Fruit fly (Drosophila melanogaster): Measurements from ENCODE around the gene CG9215.

The CG9215 gene

DNA sequence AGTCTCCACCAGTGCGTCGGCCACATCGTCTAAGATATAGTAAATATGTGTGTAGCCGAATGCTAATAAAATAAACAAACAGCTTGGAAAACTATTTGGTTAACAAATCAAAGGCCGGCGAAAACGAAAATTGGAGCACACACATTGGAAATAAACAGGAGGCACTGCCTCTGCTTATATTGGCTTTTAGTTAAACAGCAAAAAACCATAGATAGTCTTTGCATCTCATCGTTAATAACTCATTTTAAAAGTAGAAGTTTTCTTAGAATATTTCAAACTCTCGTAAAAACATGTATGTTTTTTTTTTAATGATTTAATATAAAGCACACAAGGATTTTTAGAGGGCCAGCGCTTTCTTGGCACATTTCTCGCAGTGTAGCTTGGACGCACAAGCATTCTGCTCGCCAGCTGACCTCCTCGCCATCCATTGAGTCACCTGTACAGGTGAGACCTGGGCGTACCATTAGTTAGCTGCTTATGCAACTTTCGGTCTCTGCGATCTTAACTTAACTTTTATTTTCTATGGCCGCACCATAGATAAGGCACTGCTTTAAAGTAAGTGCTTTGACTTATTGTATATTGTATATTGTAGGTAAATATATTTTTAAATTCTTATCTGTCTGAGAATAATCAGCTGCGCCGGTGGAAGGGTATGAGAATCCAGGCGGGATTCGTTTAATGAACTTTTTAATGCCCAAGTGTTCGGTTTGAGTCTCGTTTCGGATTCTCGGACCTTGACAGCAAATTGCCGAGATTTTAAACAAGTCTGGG is 9.2 kb upstream of the CG9215 start (continued):
- no peak for TF ChIP-seq Vsx1 (GFP tag; optimal IDR thresholded peaks at IDR 0.05)
- TF ChIP-seq CG9876 (GFP tag; optimal IDR thresholded peaks at IDR 0.05), result no peak
- no peak for TF ChIP-seq CG17612 (GFP tag; IDR thresholded peaks at IDR 0.05)
- TF ChIP-seq h (optimal IDR thresholded peaks at IDR 0.05), result no peak
- peak; percentile 7 for TF ChIP-seq CG3407 (GFP tag; optimal IDR thresholded peaks at IDR 0.05)
- peak; percentile 52 for TF ChIP-seq bcd (GFP tag; optimal IDR thresholded peaks at IDR 0.05)
- TF ChIP-seq E2f1 (GFP tag; IDR thresholded peaks at IDR 0.05), result no peak
- no peak for TF ChIP-seq p53 (GFP tag; optimal IDR thresholded peaks at IDR 0.05)
- no peak for TF ChIP-seq sens-2 (GFP tag; IDR thresholded peaks at IDR 0.05)
- TF ChIP-seq CG42726 (GFP tag; IDR thresholded peaks at IDR 0.05; ENCODE audit: partially characterized antibody), result no peak
- TF ChIP-seq CG17385 (GFP tag; optimal IDR thresholded peaks at IDR 0.05), result peak; percentile 45
- no peak for TF ChIP-seq fu2 (GFP tag; optimal IDR thresholded peaks at IDR 0.05)
- no peak for TF ChIP-seq bowl (GFP tag; IDR thresholded peaks at IDR 0.05)
- TF ChIP-seq emc (GFP tag; optimal IDR thresholded peaks at IDR 0.05), result no peak
- TF ChIP-seq sqz (GFP tag; optimal IDR thresholded peaks at IDR 0.05), result no peak
- peak; percentile 4 for TF ChIP-seq Dip3 (GFP tag; optimal IDR thresholded peaks at IDR 0.05)
- TF ChIP-seq hth (optimal IDR thresholded peaks at IDR 0.05), result no peak
- no peak for TF ChIP-seq CG17829 (tag; optimal IDR thresholded peaks at IDR 0.05)
- 0 out of 2 replicates have a peak, but pooled peaks have one; percentile 21 for TF ChIP-seq ssp (GFP tag; IDR thresholded peaks at IDR 0.05)
- peak; percentile 15 for TF ChIP-seq CG7786 (GFP tag; optimal IDR thresholded peaks at IDR 0.05)
- no peak for TF ChIP-seq CG12744 (GFP tag; optimal IDR thresholded peaks at IDR 0.05)
- TF ChIP-seq gsb-n (tag; optimal IDR thresholded peaks at IDR 0.05), result peak; percentile 9
- no peak for TF ChIP-seq ap (GFP tag; IDR thresholded peaks at IDR 0.05)
- peak; percentile 30 for TF ChIP-seq zf30C (GFP tag; optimal IDR thresholded peaks at IDR 0.05)
- TF ChIP-seq Myb (GFP tag; optimal IDR thresholded peaks at IDR 0.05), result peak; percentile 4
- TF ChIP-seq CG10654 (GFP tag; optimal IDR thresholded peaks at IDR 0.05), result peak; percentile 28
- no peak for TF ChIP-seq CG30020 (tag; optimal IDR thresholded peaks at IDR 0.05)
- TF ChIP-seq Gug (GFP tag; IDR thresholded peaks at IDR 0.05), result peak; percentile 44; the same call in 1 of the 4 replicates
- TF ChIP-seq Camta (GFP tag; optimal IDR thresholded peaks at IDR 0.05), result peak; percentile 14
- TF ChIP-seq Ada2b (GFP tag; IDR thresholded peaks at IDR 0.05), result peak; percentile 29; the same call in 1 of the 2 replicates
- no peak for TF ChIP-seq sc (optimal IDR thresholded peaks at IDR 0.05)
- TF ChIP-seq sc (GFP tag; optimal IDR thresholded peaks at IDR 0.05), result no peak
- TF ChIP-seq cwo (GFP tag; optimal IDR thresholded peaks at IDR 0.05), result peak; percentile 7
- peak; percentile 9 for TF ChIP-seq CG12071 (GFP tag; optimal IDR thresholded peaks at IDR 0.05)
- no peak for TF ChIP-seq CG3065 (GFP tag; optimal IDR thresholded peaks at IDR 0.05)
- no peak for TF ChIP-seq CG3847 (GFP tag; IDR thresholded peaks at IDR 0.05)
- TF ChIP-seq CG7745 (tag; optimal IDR thresholded peaks at IDR 0.05), result no peak
- TF ChIP-seq dmrt99B (tag; optimal IDR thresholded peaks at IDR 0.05), result peak; percentile 56
- no peak for TF ChIP-seq salm (tag; optimal IDR thresholded peaks at IDR 0.05)
- TF ChIP-seq slbo (GFP tag; IDR thresholded peaks at IDR 0.05), result peak; percentile 52; the same call in 1 of the 2 replicates
- peak; percentile 1 for TF ChIP-seq CG15601 (tag; optimal IDR thresholded peaks at IDR 0.05)
- TF ChIP-seq gcm (GFP tag; optimal IDR thresholded peaks at IDR 0.05), result peak; percentile 3
- TF ChIP-seq CG2202 (tag; optimal IDR thresholded peaks at IDR 0.05), result peak; percentile 10
- no peak for TF ChIP-seq ranshi (GFP tag; IDR thresholded peaks at IDR 0.05)
- TF ChIP-seq Dip2 (GFP tag; IDR thresholded peaks at IDR 0.05), result no peak
- TF ChIP-seq CG12236 (GFP tag; optimal IDR thresholded peaks at IDR 0.05), result no peak
- peak; percentile 31 for TF ChIP-seq CG7556 (GFP tag; optimal IDR thresholded peaks at IDR 0.05)
- no peak for TF ChIP-seq amos (GFP tag; IDR thresholded peaks at IDR 0.05; ENCODE audit: partially characterized antibody)
- TF ChIP-seq CG13894 (tag; optimal IDR thresholded peaks at IDR 0.05), result no peak
- TF ChIP-seq HHEX (GFP tag; optimal IDR thresholded peaks at IDR 0.05), result peak; percentile 49
- peak; percentile 53 for TF ChIP-seq CG31441 (GFP tag; IDR thresholded peaks at IDR 0.05)

Measured in whole organism, embryonic.